Fruit fly (Drosophila melanogaster) whole organism, embryonic: ENCODE data around the gene pbl.

Experiments
- Asciz ChIP-seq: fragments of 200-800 bp; sonication (Bioruptor generic); optimal IDR thresholded peaks from 2 replicates; lab custom pipeline; 2017; ENCODE audit warnings: missing biosample characterization, mild to moderate bottlenecking, missing genetic modification characterization, missing genetic modification reagents
- Blimp-1 ChIP-seq: fragments of 200-800 bp; sonication (Bioruptor generic); optimal IDR thresholded peaks from 3 replicates; lab custom pipeline; 2018; ENCODE audit warnings: missing biosample characterization, missing genetic modification characterization, mild to moderate bottlenecking, moderate library complexity, missing genetic modification reagents
- CG10147 ChIP-seq: fragments of 200-800 bp; sonication (Bioruptor generic); optimal IDR thresholded peaks from 2 replicates; lab custom pipeline; 2019; ENCODE audit warnings: missing biosample characterization, mild to moderate bottlenecking, missing genetic modification characterization, moderate library complexity
- CG10209 ChIP-seq: fragments of 200-800 bp; sonication (Bioruptor generic); optimal IDR thresholded peaks from 3 replicates; lab custom pipeline; 2017; ENCODE audit warnings: missing biosample characterization, mild to moderate bottlenecking, missing genetic modification characterization, missing genetic modification reagents
- CG13296 ChIP-seq: fragments of 200-800 bp; sonication (Bioruptor generic); optimal IDR thresholded peaks from 3 replicates; lab custom pipeline; 2018; ENCODE audit warnings: missing biosample characterization, mild to moderate bottlenecking, missing genetic modification characterization
- CG13775 ChIP-seq: fragments of 200-800 bp; sonication (Bioruptor generic); optimal IDR thresholded peaks from 3 replicates; lab custom pipeline; 2017; ENCODE audit warnings: missing biosample characterization, mild to moderate bottlenecking, missing genetic modification characterization
- CG15011 ChIP-seq: fragments of 200-800 bp; sonication (Bioruptor generic); optimal IDR thresholded peaks from 3 replicates; lab custom pipeline; 2018; ENCODE audit warnings: missing biosample characterization, mild to moderate bottlenecking, missing genetic modification characterization
- CG1602 ChIP-seq: fragments of 200-800 bp; sonication (Bioruptor generic); optimal IDR thresholded peaks from 3 replicates; lab custom pipeline; 2016; ENCODE audit warnings: missing biosample characterization, missing genetic modification characterization
- CG16779 ChIP-seq: fragments of 200-800 bp; sonication (Bioruptor generic); IDR thresholded peaks from 2 replicates; pipeline ENCODE4 v1.3.6; 2022; ENCODE audit warnings: missing biosample characterization, missing genetic modification characterization
- CG17361 ChIP-seq: fragments of 200-800 bp; sonication (Bioruptor generic); IDR thresholded peaks from 3 replicates; pipeline ENCODE4 v1.3.6; 2022; ENCODE audit warnings: missing biosample characterization, missing genetic modification characterization
- CG17568 ChIP-seq: fragments of 200-800 bp; sonication (Bioruptor generic); optimal IDR thresholded peaks from 2 replicates; lab custom pipeline; 2018; ENCODE audit warnings: missing biosample characterization, mild to moderate bottlenecking, missing genetic modification characterization, moderate library complexity
- CG17612 ChIP-seq: fragments of 200-800 bp; sonication (Bioruptor generic); IDR thresholded peaks from 2 replicates; pipeline ENCODE4 v1.3.6; 2022; ENCODE audit warnings: missing biosample characterization, missing genetic modification characterization
- CG17802 ChIP-seq: fragments of 200-800 bp; sonication (Bioruptor generic); optimal IDR thresholded peaks from 2 replicates; lab custom pipeline; 2018; ENCODE audit warnings: missing biosample characterization, mild to moderate bottlenecking, missing genetic modification characterization, moderate library complexity
- CG18599 ChIP-seq: fragments of 200-800 bp; sonication (Bioruptor generic); optimal IDR thresholded peaks from 3 replicates; lab custom pipeline; 2017; ENCODE audit warnings: missing biosample characterization, missing genetic modification characterization, mild to moderate bottlenecking, moderate library complexity, missing genetic modification reagents
- CG2678 ChIP-seq: fragments of 200-800 bp; sonication (Bioruptor generic); optimal IDR thresholded peaks from 3 replicates; lab custom pipeline; 2019; ENCODE audit warnings: missing biosample characterization, mild to moderate bottlenecking, missing genetic modification characterization, moderate library complexity
- CG33213 ChIP-seq: fragments of 200-800 bp; sonication (Bioruptor generic); optimal IDR thresholded peaks from 3 replicates; lab custom pipeline; 2016; ENCODE audit warnings: missing biosample characterization, missing genetic modification characterization
- CG34224 ChIP-seq: fragments of 200-800 bp; sonication (Bioruptor generic); IDR thresholded peaks from 3 replicates; pipeline ENCODE4 v1.3.6; 2022; ENCODE audit warnings: missing biosample characterization, missing genetic modification characterization; ENCODE audit not compliant: partially characterized antibody
- CG4424 ChIP-seq: fragments of 200-800 bp; sonication (Bioruptor generic); optimal IDR thresholded peaks from 3 replicates; lab custom pipeline; 2016; ENCODE audit warnings: missing biosample characterization, missing genetic modification characterization
- CG6854 ChIP-seq: fragments of 200-800 bp; sonication (Bioruptor generic); optimal IDR thresholded peaks from 3 replicates; lab custom pipeline; 2017; ENCODE audit warnings: missing biosample characterization, mild to moderate bottlenecking, missing genetic modification characterization
- CG7556 ChIP-seq: fragments of 200-800 bp; sonication (Bioruptor generic); optimal IDR thresholded peaks from 2 replicates; lab custom pipeline; 2017; ENCODE audit warnings: missing biosample characterization, mild to moderate bottlenecking, missing genetic modification characterization
- CG8478 ChIP-seq: fragments of >200 bp; optimal IDR thresholded peaks from 2 replicates; lab custom pipeline; 2018
- CG9727 ChIP-seq: fragments of 200-800 bp; sonication (Bioruptor generic); optimal IDR thresholded peaks from 3 replicates; lab custom pipeline; 2017; ENCODE audit warnings: missing biosample characterization, mild to moderate bottlenecking, missing genetic modification characterization
- CG9817 ChIP-seq: fragments of 200-800 bp; sonication (Bioruptor generic); optimal IDR thresholded peaks from 2 replicates; lab custom pipeline; 2018; ENCODE audit warnings: missing biosample characterization, mild to moderate bottlenecking, missing genetic modification characterization, moderate library complexity
- CrebB ChIP-seq: fragments of 200-800 bp; sonication (Bioruptor generic); optimal IDR thresholded peaks from 3 replicates; lab custom pipeline; 2018; ENCODE audit warnings: missing biosample characterization, mild to moderate bottlenecking, missing genetic modification characterization
- D19A ChIP-seq: fragments of 200-800 bp; optimal IDR thresholded peaks from 3 replicates; lab custom pipeline; 2019; ENCODE audit warnings: missing biosample characterization, mild to moderate bottlenecking, missing genetic modification characterization, moderate library complexity
- Doc3 ChIP-seq: fragments of 200-800 bp; sonication (Bioruptor generic); IDR thresholded peaks from 3 replicates; pipeline ENCODE4 v1.3.6; 2022; ENCODE audit warnings: missing biosample characterization, missing genetic modification characterization; ENCODE audit not compliant: partially characterized antibody
- E2f1 ChIP-seq: fragments of 200-800 bp; sonication (Bioruptor generic); IDR thresholded peaks from 2 replicates; pipeline ENCODE4 v1.3.6; 2022; ENCODE audit warnings: missing biosample characterization, missing genetic modification characterization
- Elba2 ChIP-seq: fragments of 200-800 bp; sonication (Bioruptor generic); optimal IDR thresholded peaks from 3 replicates; lab custom pipeline; 2016; ENCODE audit warnings: missing biosample characterization, missing genetic modification characterization
- HLH54F ChIP-seq: fragments of 200-800 bp; sonication (Bioruptor generic); optimal IDR thresholded peaks from 3 replicates; lab custom pipeline; 2016; ENCODE audit warnings: missing biosample characterization, missing genetic modification characterization
- Lpt ChIP-seq: fragments of >200 bp; optimal IDR thresholded peaks from 2 replicates; lab custom pipeline; 2018; ENCODE audit warnings: missing biosample characterization, missing genetic modification characterization
- MESR4 ChIP-seq: fragments of 200-800 bp; sonication (Bioruptor generic); optimal IDR thresholded peaks from 2 replicates; lab custom pipeline; 2018; ENCODE audit warnings: missing biosample characterization, mild to moderate bottlenecking, missing genetic modification characterization, moderate library complexity
- Med ChIP-seq: fragments of 200-800 bp; sonication (Bioruptor generic); peaks from one replicate; lab custom pipeline; 2016; ENCODE audit warnings: missing biosample characterization, missing genetic modification characterization, mild to moderate bottlenecking, inconsistent platforms, moderate library complexity
- Nf-YA ChIP-seq: fragments of 200-800 bp; sonication (Bioruptor generic); IDR thresholded peaks from 2 replicates; pipeline ENCODE4 v1.3.6; 2022; ENCODE audit warnings: missing biosample characterization, missing genetic modification characterization
- Side ChIP-seq: fragments of 200-800 bp; sonication (Bioruptor generic); optimal IDR thresholded peaks from 2 replicates; lab custom pipeline; 2016; ENCODE audit warnings: missing biosample characterization, missing genetic modification characterization
- Sin3A ChIP-seq: fragments of >200 bp; optimal IDR thresholded peaks from 2 replicates; lab custom pipeline; 2018
- ab ChIP-seq: fragments of 200-800 bp; sonication (Bioruptor generic); optimal IDR thresholded peaks from 2 replicates; lab custom pipeline; 2016; ENCODE audit warnings: missing biosample characterization, missing genetic modification characterization
- amos ChIP-seq: fragments of 200-800 bp; sonication (Bioruptor generic); IDR thresholded peaks from 2 replicates; pipeline ENCODE4 v1.3.6; 2022; ENCODE audit warnings: missing biosample characterization, missing genetic modification characterization; ENCODE audit not compliant: partially characterized antibody
- bbx ChIP-seq: fragments of 200-800 bp; sonication (Bioruptor generic); IDR thresholded peaks from 2 replicates; pipeline ENCODE4 v1.3.6; 2022; ENCODE audit warnings: missing biosample characterization, missing genetic modification characterization; ENCODE audit not compliant: partially characterized antibody
- bigmax ChIP-seq: fragments of 200-800 bp; sonication (Bioruptor generic); optimal IDR thresholded peaks from 2 replicates; lab custom pipeline; 2018; ENCODE audit warnings: missing biosample characterization, mild to moderate bottlenecking, missing genetic modification characterization
- bowl ChIP-seq: fragments of 200-800 bp; sonication (Bioruptor generic); IDR thresholded peaks from 2 replicates; pipeline ENCODE4 v1.3.6; 2022; ENCODE audit warnings: missing biosample characterization, missing genetic modification characterization
- bsh ChIP-seq, 2 experiments: fragments of 200-800 bp; sonication (Bioruptor generic); optimal IDR thresholded peaks; 2 replicates each; lab custom pipeline; 2017 to 2018; ENCODE audit warnings: mild to moderate bottlenecking in 2 of 2, missing biosample characterization in 2 of 2, missing genetic modification characterization in 2 of 2, moderate library complexity in 1 of 2
- danr ChIP-seq: fragments of 200-800 bp; sonication (Bioruptor generic); IDR thresholded peaks from 2 replicates; pipeline ENCODE4 v1.3.6; 2022; ENCODE audit warnings: missing biosample characterization, missing genetic modification characterization
- dm ChIP-seq: fragments of 200-800 bp; sonication (Bioruptor generic); optimal IDR thresholded peaks from 3 replicates; lab custom pipeline; 2016; ENCODE audit warnings: missing biosample characterization, missing genetic modification characterization
- jigr1 ChIP-seq: fragments of 200-800 bp; sonication (Bioruptor generic); IDR thresholded peaks from 3 replicates; pipeline ENCODE4 v1.3.6; 2022; ENCODE audit warnings: missing biosample characterization, missing genetic modification characterization
- odd ChIP-seq: fragments of 200-800 bp; sonication (Bioruptor generic); optimal IDR thresholded peaks from 2 replicates; lab custom pipeline; 2017; ENCODE audit warnings: missing biosample characterization, mild to moderate bottlenecking, missing genetic modification characterization
- pfk ChIP-seq: fragments of 200-800 bp; sonication (Bioruptor generic); optimal IDR thresholded peaks from 2 replicates; lab custom pipeline; 2018; ENCODE audit warnings: missing biosample characterization, mild to moderate bottlenecking, missing genetic modification characterization, moderate library complexity
- pzg ChIP-seq: fragments of 200-800 bp; sonication (Bioruptor generic); optimal IDR thresholded peaks from 3 replicates; lab custom pipeline; 2018; ENCODE audit warnings: missing biosample characterization, mild to moderate bottlenecking, missing genetic modification characterization, moderate library complexity
- run ChIP-seq: fragments of 200-800 bp; sonication (Bioruptor generic); optimal IDR thresholded peaks from 3 replicates; lab custom pipeline; 2018; ENCODE audit warnings: missing biosample characterization, mild to moderate bottlenecking, missing genetic modification characterization
- so ChIP-seq: fragments of 200-800 bp; sonication (Bioruptor generic); IDR thresholded peaks from 3 replicates; pipeline ENCODE4 v1.3.6; 2022; ENCODE audit warnings: missing biosample characterization, missing genetic modification characterization
- trem ChIP-seq: fragments of 200-800 bp; optimal IDR thresholded peaks from 3 replicates; lab custom pipeline; 2019; ENCODE audit warnings: missing biosample characterization, mild to moderate bottlenecking, missing genetic modification characterization, moderate library complexity

The pbl gene

dm6 chr3L:7850771-7851358, 60.9 kb downstream of the pbl start (continued):
- TF ChIP-seq Side (peak; percentile 91), pfk (no peak), CG34224 (GFP tag; lab: Robert Waterston, UW) (no peak), Nf-YA (GFP tag; lab: Robert Waterston, UW) (peak; percentile 81), D19A (peak; percentile 79), dm (GFP tag; lab: Kevin White, UChicago) (peak; percentile 69), CG17802 (tag; lab: Kevin White, UChicago) (peak; percentile 40), Doc3 (GFP tag; lab: Robert Waterston, UW) (no peak), CG10147 (peak; percentile 89), trem (peak; percentile 69), CG8478 (lab: Kevin White, UChicago) (no peak), CG6854 (peak; percentile 83), bsh (GFP tag; optimal IDR thresholded peaks at IDR 0.05; lab: Kevin White, UChicago) (peak in 1 of 2 experiments; percentile 89), ab (no peak), odd (GFP tag; lab: Kevin White, UChicago) (peak; percentile 78), CG1602 (GFP tag; lab: Kevin White, UChicago) (peak; percentile 76), CG10209 (GFP tag; lab: Kevin White, UChicago) (peak; percentile 83), so (GFP tag; lab: Robert Waterston, UW) (peak; percentile 85; the same call in 2 of the 3 replicates), CG2678 (tag; lab: Kevin White, UChicago) (peak; percentile 95), bbx (no peak), Blimp-1 (GFP tag; lab: Kevin White, UChicago) (peak; percentile 88), CG33213 (GFP tag; lab: Kevin White, UChicago) (peak; percentile 68), Sin3A (lab: Kevin White, UChicago) (no peak), E2f1 (GFP tag; lab: Robert Waterston, UW) (peak; percentile 86), CG17612 (GFP tag; lab: Robert Waterston, UW) (peak; percentile 54), HLH54F (GFP tag; lab: Kevin White, UChicago) (peak; percentile 79), CG16779 (GFP tag; lab: Robert Waterston, UW) (no peak), Asciz (GFP tag; lab: Kevin White, UChicago) (peak; percentile 82), CG15011 (GFP tag; lab: Kevin White, UChicago) (peak; percentile 87), danr (peak; percentile 77), CG4424 (GFP tag; lab: Kevin White, UChicago) (peak; percentile 88), amos (GFP tag; lab: Robert Waterston, UW) (no peak), Elba2 (GFP tag; lab: Kevin White, UChicago) (no peak), CG13775 (peak; percentile 71), CG9727 (GFP tag; lab: Kevin White, UChicago) (peak; percentile 85), CG13296 (peak; percentile 92), CG7556 (GFP tag; lab: Kevin White, UChicago) (peak; percentile 90), jigr1 (GFP tag; lab: Robert Waterston, UW) (no peak), CG18599 (GFP tag; lab: Kevin White, UChicago) (peak; percentile 96), bigmax (GFP tag; lab: Kevin White, UChicago) (no peak), CG9817 (tag; lab: Kevin White, UChicago) (peak; percentile 74), Lpt (no peak), CG17568 (peak; percentile 73), CrebB (tag; lab: Kevin White, UChicago) (peak; percentile 80), bowl (GFP tag; lab: Robert Waterston, UW) (no peak; the same call in 1 of the 2 replicates), run (peak; percentile 57), MESR4 (GFP tag; lab: Kevin White, UChicago) (no peak), CG17361 (peak; percentile 88), pzg (peak; percentile 2), Med (peak; percentile 97)
